Worm (Caenorhabditis elegans) whole organism, late embryonic: ENCODE results near the gene cyn-10.
A peak's percentile ranks its signal among the peaks of the same experiment; 100 is the strongest.

Source experiments
- C08G9.2 ChIP-seq: sonication (generic microtip); optimal IDR thresholded peaks from 2 replicates; lab custom pipeline; 2016; ENCODE audit warnings: mild to moderate bottlenecking, missing genetic modification characterization, moderate library complexity, missing compliant biosample characterization
- C38D4.7 ChIP-seq: fragments of 200-800 bp; sonication (Bioruptor generic); optimal IDR thresholded peaks from 2 replicates; lab custom pipeline; 2018; ENCODE audit warnings: mild to moderate bottlenecking, missing genetic modification characterization, moderate library complexity, missing compliant biosample characterization
- F13H6.1 ChIP-seq: sonication (generic microtip); optimal IDR thresholded peaks from 2 replicates; lab custom pipeline; 2016; ENCODE audit warnings: missing genetic modification characterization, missing compliant biosample characterization
- ama-1 ChIP-seq: fragments of 150-350 bp; optimal IDR thresholded peaks from 2 replicates; lab custom pipeline; 2014
- ceh-14 ChIP-seq: sonication (generic microtip); optimal IDR thresholded peaks from 2 replicates; lab custom pipeline; 2016; ENCODE audit warnings: missing genotype, missing genetic modification characterization, missing compliant biosample characterization
- ceh-19 ChIP-seq: fragments of 200-800 bp; sonication (Bioruptor generic); optimal IDR thresholded peaks from 2 replicates; lab custom pipeline; 2018; ENCODE audit warnings: mild to moderate bottlenecking, missing genetic modification characterization, missing compliant biosample characterization
- ceh-2 ChIP-seq: sonication (generic microtip); optimal IDR thresholded peaks from 2 replicates; lab custom pipeline; 2016; ENCODE audit warnings: missing genotype, missing genetic modification characterization, missing compliant biosample characterization
- ceh-30 ChIP-seq: fragments of 150-350 bp; optimal IDR thresholded peaks from 2 replicates; lab custom pipeline; 2014; ENCODE audit warnings: missing biosample characterization, missing genetic modification characterization
- ceh-31 ChIP-seq: sonication (generic microtip); optimal IDR thresholded peaks from 2 replicates; lab custom pipeline; 2016; ENCODE audit warnings: missing genetic modification characterization, missing compliant biosample characterization
- ceh-34 ChIP-seq: sonication (generic microtip); optimal IDR thresholded peaks from 2 replicates; lab custom pipeline; 2016; ENCODE audit warnings: mild to moderate bottlenecking, missing genetic modification characterization, missing compliant biosample characterization
- dmd-4 ChIP-seq: sonication (generic microtip); optimal IDR thresholded peaks from 2 replicates; lab custom pipeline; 2016; ENCODE audit warnings: borderline replicate concordance, missing genetic modification characterization, missing compliant biosample characterization
- dve-1 ChIP-seq: sonication (generic microtip); optimal IDR thresholded peaks from 2 replicates; lab custom pipeline; 2017; ENCODE audit warnings: antibody characterized with exemption, mild to moderate bottlenecking, missing genetic modification characterization, missing compliant biosample characterization
- elt-2 ChIP-seq: sonication (generic microtip); optimal IDR thresholded peaks from 2 replicates; lab custom pipeline; 2016; ENCODE audit warnings: missing genetic modification reagents, missing genetic modification characterization, missing compliant biosample characterization
- eyg-1 ChIP-seq: sonication (generic microtip); optimal IDR thresholded peaks from 2 replicates; lab custom pipeline; 2016; ENCODE audit warnings: missing genotype, missing genetic modification characterization, missing compliant biosample characterization
- fkh-6 ChIP-seq: sonication (generic microtip); optimal IDR thresholded peaks from 2 replicates; lab custom pipeline; 2016; ENCODE audit warnings: missing genetic modification characterization, missing compliant biosample characterization
- gmeb-2 ChIP-seq: sonication (generic microtip); optimal IDR thresholded peaks from 2 replicates; lab custom pipeline; 2016; ENCODE audit warnings: missing genetic modification characterization, inconsistent platforms, missing compliant biosample characterization
- hlh-15 ChIP-seq: sonication (generic microtip); optimal IDR thresholded peaks from 2 replicates; lab custom pipeline; 2016; ENCODE audit warnings: missing genetic modification characterization, missing compliant biosample characterization
- hlh-30 ChIP-seq: sonication (generic microtip); optimal IDR thresholded peaks from 2 replicates; lab custom pipeline; 2017; ENCODE audit warnings: antibody characterized with exemption, missing genetic modification characterization, missing compliant biosample characterization; ENCODE audit not compliant: insufficient read depth
- hlh-8 ChIP-seq: sonication (generic microtip); optimal IDR thresholded peaks from 2 replicates; lab custom pipeline; 2016; ENCODE audit warnings: missing genotype, missing genetic modification characterization, missing compliant biosample characterization
- madf-2 ChIP-seq: sonication (generic microtip); optimal IDR thresholded peaks from 2 replicates; lab custom pipeline; 2017; ENCODE audit warnings: missing genetic modification characterization, missing compliant biosample characterization
- nfya-1 ChIP-seq: sonication (generic microtip); optimal IDR thresholded peaks from 2 replicates; lab custom pipeline; 2017; ENCODE audit warnings: missing genetic modification characterization, mild to moderate bottlenecking, missing compliant biosample characterization, antibody characterized with exemption, moderate library complexity
- nhr-11 ChIP-seq: fragments of 150-350 bp; optimal IDR thresholded peaks from 2 replicates; lab custom pipeline; 2014; ENCODE audit warnings: missing biosample characterization, missing genetic modification characterization
- nhr-232 ChIP-seq: sonication (generic microtip); optimal IDR thresholded peaks from 2 replicates; lab custom pipeline; 2016; ENCODE audit warnings: missing genetic modification characterization, missing compliant biosample characterization
- pax-1 ChIP-seq: fragments of 150-350 bp; optimal IDR thresholded peaks from 2 replicates; lab custom pipeline; 2014; ENCODE audit warnings: missing biosample characterization, missing genetic modification characterization
- pha-2 ChIP-seq: sonication (generic microtip); optimal IDR thresholded peaks from 2 replicates; lab custom pipeline; 2017; ENCODE audit warnings: mild to moderate bottlenecking, missing genetic modification characterization, missing compliant biosample characterization
- ref-2 ChIP-seq: sonication (generic microtip); optimal IDR thresholded peaks from 2 replicates; lab custom pipeline; 2016; ENCODE audit warnings: missing genetic modification characterization, missing compliant biosample characterization
- sdc-2 ChIP-seq: sonication (generic microtip); optimal IDR thresholded peaks from 2 replicates; lab custom pipeline; 2016; ENCODE audit warnings: missing genotype, missing genetic modification characterization, missing compliant biosample characterization
- sox-2 ChIP-seq: fragments of 200-800 bp; sonication (Bioruptor generic); IDR thresholded peaks from 2 replicates; pipeline ENCODE4 v1.3.6; 2022; ENCODE audit warnings: missing genetic modification reagents, missing genetic modification characterization, missing compliant biosample characterization
- sox-4 ChIP-seq: sonication (generic microtip); optimal IDR thresholded peaks from 2 replicates; lab custom pipeline; 2017; ENCODE audit warnings: mild to moderate bottlenecking, missing genetic modification characterization, inconsistent platforms, missing compliant biosample characterization
- syd-9 ChIP-seq: sonication (generic microtip); optimal IDR thresholded peaks from 2 replicates; lab custom pipeline; 2016; ENCODE audit warnings: mild to moderate bottlenecking, missing genetic modification characterization, moderate library complexity, missing compliant biosample characterization
- tbx-2 ChIP-seq: sonication (generic microtip); optimal IDR thresholded peaks from 2 replicates; lab custom pipeline; 2016; ENCODE audit warnings: missing genetic modification characterization, missing compliant biosample characterization
- unc-42 ChIP-seq: sonication (generic microtip); optimal IDR thresholded peaks from 2 replicates; lab custom pipeline; 2016; ENCODE audit warnings: missing genotype, missing genetic modification characterization, missing compliant biosample characterization
- zip-5 ChIP-seq: sonication (generic microtip); optimal IDR thresholded peaks from 2 replicates; lab custom pipeline; 2016; ENCODE audit warnings: missing genetic modification characterization, missing compliant biosample characterization

The cyn-10 gene

DNA sequence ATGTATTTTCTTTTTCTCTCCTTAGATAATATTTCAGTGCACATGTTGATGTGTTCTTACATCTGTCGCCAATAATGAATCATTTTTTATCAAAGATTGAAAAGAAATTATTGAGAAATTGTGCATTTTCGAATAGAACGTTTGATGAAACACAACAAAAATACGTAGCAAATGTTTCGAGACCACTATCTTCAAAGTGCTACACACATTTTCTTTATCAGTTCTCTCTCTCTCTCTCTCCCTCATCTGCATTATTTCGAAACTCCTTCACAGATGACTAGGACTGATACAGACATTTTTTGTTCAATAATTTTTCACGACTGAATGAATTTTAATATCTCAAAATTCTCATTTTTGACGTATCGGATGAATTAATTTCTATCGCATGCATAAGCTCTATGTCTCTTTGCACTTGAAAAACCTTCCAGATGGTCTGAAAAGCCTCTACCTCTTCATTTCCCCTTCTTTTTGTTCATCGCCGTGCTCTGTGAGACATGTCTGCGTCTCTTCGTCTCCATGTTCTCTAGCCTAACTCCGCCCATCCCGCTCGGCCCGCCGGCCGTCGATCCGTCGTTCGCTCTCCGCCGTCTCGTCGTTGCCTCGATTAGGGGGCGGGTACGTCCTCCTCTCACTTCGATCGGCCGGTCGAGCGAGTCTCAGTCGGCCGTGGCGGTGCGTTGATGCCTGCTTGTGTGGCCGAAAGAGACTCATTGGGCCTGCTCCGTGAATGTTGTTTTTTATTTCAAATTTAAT, 30.3 kb upstream of the cyn-10 start:
- peak; percentile 56 for TF ChIP-seq ceh-34 (tag; lab: Kevin White, UChicago)
- peak; percentile 54 for TF ChIP-seq tbx-2 (tag; lab: Kevin White, UChicago)
- TF ChIP-seq ref-2 (tag; lab: Kevin White, UChicago) = peak; percentile 72
- TF ChIP-seq ceh-19 = peak; percentile 37
- peak; percentile 46 for TF ChIP-seq elt-2 (tag; lab: Kevin White, UChicago)
- peak; percentile 52 for TF ChIP-seq syd-9
- TF ChIP-seq ceh-2 (tag; lab: Kevin White, UChicago) = peak; percentile 39
- TF ChIP-seq ceh-14 = peak; percentile 59
- TF ChIP-seq ama-1 = no peak
- TF ChIP-seq nfya-1 = peak; percentile 53
- TF ChIP-seq sdc-2 (tag; lab: Kevin White, UChicago) = peak; percentile 48
- TF ChIP-seq dmd-4 (tag; lab: Kevin White, UChicago) = no peak
- no peak for TF ChIP-seq hlh-30
- TF ChIP-seq zip-5 = no peak
- TF ChIP-seq dve-1 (tag; lab: Kevin White, UChicago) = no peak
- peak; percentile 53 for TF ChIP-seq unc-42
- TF ChIP-seq nhr-232 (tag; lab: Kevin White, UChicago) = peak; percentile 20
- peak; percentile 64 for TF ChIP-seq pax-1 (tag; lab: Kevin White, UChicago)
- peak; percentile 0 for TF ChIP-seq C38D4.7
- TF ChIP-seq ceh-30 (tag; lab: Kevin White, UChicago) = no peak
- peak; percentile 66 for TF ChIP-seq ceh-31
- TF ChIP-seq nhr-11 (tag; lab: Kevin White, UChicago) = no peak
- peak; percentile 38 for TF ChIP-seq sox-4 (tag; lab: Kevin White, UChicago)
- peak; percentile 42 for TF ChIP-seq fkh-6 (tag; lab: Kevin White, UChicago)
- peak; percentile 18 for TF ChIP-seq F13H6.1 (tag; lab: Kevin White, UChicago)
- TF ChIP-seq eyg-1 (tag; lab: Kevin White, UChicago) = peak; percentile 15
- no peak for TF ChIP-seq pha-2 (tag; lab: Kevin White, UChicago)
- TF ChIP-seq gmeb-2 = no peak
- TF ChIP-seq C08G9.2 (tag; lab: Kevin White, UChicago) = peak; percentile 58

DNA sequence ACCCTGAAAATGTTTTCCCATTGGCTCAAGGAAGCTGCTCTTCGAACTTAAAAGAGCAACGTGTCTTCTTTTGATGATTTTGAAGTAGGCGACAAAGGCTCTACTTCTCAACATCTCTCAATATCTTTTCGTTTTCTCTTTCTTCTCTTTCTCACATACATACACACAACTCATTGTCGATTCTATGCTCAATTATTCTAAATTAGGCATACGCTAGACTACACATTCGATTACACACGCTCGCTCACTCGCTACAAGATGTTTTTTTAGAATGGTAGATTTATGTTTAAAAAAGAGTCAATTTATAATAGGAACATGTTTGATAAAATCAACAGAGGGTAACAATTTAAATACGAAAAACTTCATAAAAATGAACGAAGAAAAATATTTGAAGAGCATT, 28.4 kb upstream of the cyn-10 start:
- peak; percentile 59 for TF ChIP-seq ceh-31
- no peak for TF ChIP-seq ceh-14
- TF ChIP-seq F13H6.1 (tag; lab: Kevin White, UChicago) = no peak

- TF ChIP-seq hlh-8 (tag; lab: Kevin White, UChicago) = no peak
- no peak for TF ChIP-seq hlh-15 (tag; lab: Kevin White, UChicago)
- TF ChIP-seq elt-2 (tag; lab: Kevin White, UChicago) = no peak
- peak; percentile 67 for TF ChIP-seq unc-42
- peak; percentile 1 for TF ChIP-seq nfya-1
Observed at ce11 chrII:6940726-6941230, 27.6 kb upstream of the cyn-10 start.

- TF ChIP-seq ceh-34 (tag; lab: Kevin White, UChicago) (peak; percentile 14), sox-4 (tag; lab: Kevin White, UChicago) (no peak), madf-2 (no peak), ref-2 (tag; lab: Kevin White, UChicago) (peak; percentile 41), ceh-31 (peak; percentile 71), unc-42 (peak; percentile 9), sox-2 (peak; percentile 63; the same call in 1 of the 2 replicates)
Observed at ce11 chrII:6939873-6940272, 26.7 kb upstream of the cyn-10 start.

ce11 chrII:6937057-6937456, 23.9 kb upstream of the cyn-10 start:
- TF ChIP-seq pha-2 (tag; lab: Kevin White, UChicago) = no peak
- peak; percentile 41 for TF ChIP-seq tbx-2 (tag; lab: Kevin White, UChicago)
